Worm (Caenorhabditis elegans) whole organism, mixed stage, embryonic: Measurements from ENCODE around the gene rod-1.

Experiments used
- ces-1 ChIP-seq: fragments of 150-350 bp; optimal IDR thresholded peaks from 2 replicates; lab custom pipeline; 2014; ENCODE audit warnings: missing biosample characterization, missing genetic modification reagents, missing genetic modification characterization
- ham-2 ChIP-seq: fragments of 200-800 bp; sonication (Bioruptor generic); optimal IDR thresholded peaks from 2 replicates; lab custom pipeline; 2018; ENCODE audit warnings: mild to moderate bottlenecking, missing genetic modification characterization, missing compliant biosample characterization
- lin-13 ChIP-seq: fragments of 150-350 bp; optimal IDR thresholded peaks from 2 replicates; lab custom pipeline; 2014; ENCODE audit warnings: missing biosample characterization, missing genetic modification characterization
- mep-1 ChIP-seq: fragments of 150-350 bp; optimal IDR thresholded peaks from 2 replicates; lab custom pipeline; 2017; ENCODE audit warnings: missing biosample characterization, missing genetic modification reagents, missing genetic modification characterization, inconsistent platforms
- nhr-76 ChIP-seq: sonication (generic microtip); optimal IDR thresholded peaks from 2 replicates; lab custom pipeline; 2017; ENCODE audit warnings: missing biosample characterization, missing genetic modification characterization
- pha-4 ChIP-seq: fragments of 150-350 bp; optimal IDR thresholded peaks from 2 replicates; lab custom pipeline; 2018; ENCODE audit warnings: missing biosample characterization, missing genetic modification reagents, missing genetic modification characterization
- snpc-4 ChIP-seq: fragments of 150-350 bp; optimal IDR thresholded peaks from 2 replicates; lab custom pipeline; 2014; ENCODE audit warnings: missing biosample characterization, missing genetic modification characterization
- ztf-11 ChIP-seq: fragments of 150-350 bp; optimal IDR thresholded peaks from 2 replicates; lab custom pipeline; 2014; ENCODE audit warnings: missing biosample characterization, missing genetic modification characterization

- no peak for TF ChIP-seq mep-1
- TF ChIP-seq snpc-4 (tag; lab: Kevin White, UChicago) = no peak
- TF ChIP-seq lin-13 (tag; lab: Kevin White, UChicago) = no peak
- no peak for TF ChIP-seq ztf-11 (tag; lab: Kevin White, UChicago)
- no peak for TF ChIP-seq ces-1 (GFP tag; lab: Kevin White, UChicago)
- no peak for TF ChIP-seq ham-2 (GFP tag; lab: Kevin White, UChicago)
- TF ChIP-seq nhr-76 = no peak
- TF ChIP-seq pha-4 = no peak
These were observed 54.1 kb downstream of the rod-1 start, which contains the start of gene R05G6.1 for ce11 chrIV:7532360-7532759.
